Fruit fly (Drosophila melanogaster): ENCODE results near the gene CG46448.
A peak's percentile ranks its signal among the peaks of the same experiment; 100 is the strongest.

The CG46448 gene

dm6 chr2L:2380805-2381204 is 10.7 kb upstream of the CG46448 start, which contains the start of gene Eogt (continued):
- peak; percentile 98 for TF ChIP-seq Ptx1 (GFP tag; IDR thresholded peaks at IDR 0.05)
- peak; percentile 74 for TF ChIP-seq CG4707 (GFP tag; optimal IDR thresholded peaks at IDR 0.05)
- TF ChIP-seq Pdp1 (GFP tag; optimal IDR thresholded peaks at IDR 0.05), result peak; percentile 82 to 85
- TF ChIP-seq amos (GFP tag; IDR thresholded peaks at IDR 0.05; ENCODE audit: partially characterized antibody), result no peak
- TF ChIP-seq HLH3B (GFP tag; IDR thresholded peaks at IDR 0.05), result peak; percentile 96
- peak; percentile 72 for TF ChIP-seq Nf-YC (tag; optimal IDR thresholded peaks at IDR 0.05)
- TF ChIP-seq CG3163 (GFP tag; optimal IDR thresholded peaks at IDR 0.05), result peak; percentile 32
- TF ChIP-seq D (optimal IDR thresholded peaks at IDR 0.05), result no peak
- peak; percentile 85 for TF ChIP-seq D (GFP tag; optimal IDR thresholded peaks at IDR 0.05)
- TF ChIP-seq fd96Cb (tag; optimal IDR thresholded peaks at IDR 0.05), result peak; percentile 93
- peak; percentile 87 for TF ChIP-seq cato (GFP tag; optimal IDR thresholded peaks at IDR 0.05; ENCODE audit: borderline replicate concordance)
- peak; percentile 88 for TF ChIP-seq CG13123 (GFP tag; optimal IDR thresholded peaks at IDR 0.05)
- TF ChIP-seq ind (GFP tag; optimal IDR thresholded peaks at IDR 0.05), result peak; percentile 85
- TF ChIP-seq CG2875 (GFP tag; optimal IDR thresholded peaks at IDR 0.05), result peak; percentile 84
- TF ChIP-seq HLHmδ (GFP tag; optimal IDR thresholded peaks at IDR 0.05), result no peak
- TF ChIP-seq pum (GFP tag; optimal IDR thresholded peaks at IDR 0.05), result peak; percentile 75
- peak; percentile 93 for TF ChIP-seq CG18262 (tag; optimal IDR thresholded peaks at IDR 0.05)
- TF ChIP-seq en (GFP tag; optimal IDR thresholded peaks at IDR 0.05), result peak; percentile 25
- peak; percentile 63 for TF ChIP-seq fu2 (GFP tag; optimal IDR thresholded peaks at IDR 0.05)
- TF ChIP-seq CG1024 (GFP tag; IDR thresholded peaks at IDR 0.05), result peak; percentile 94
- TF ChIP-seq CG10267 (tag; optimal IDR thresholded peaks at IDR 0.05), result peak; percentile 87
- TF ChIP-seq sc (optimal IDR thresholded peaks at IDR 0.05), result no peak
- peak; percentile 85 for TF ChIP-seq sc (GFP tag; optimal IDR thresholded peaks at IDR 0.05)
- TF ChIP-seq yki (optimal IDR thresholded peaks at IDR 0.05), result no peak
- TF ChIP-seq sens (GFP tag), result peak; percentile 97
- peak; percentile 54; the same call in 1 of the 2 replicates for TF ChIP-seq crol (GFP tag; IDR thresholded peaks at IDR 0.05)
- peak; percentile 69 for TF ChIP-seq Asciz (GFP tag; optimal IDR thresholded peaks at IDR 0.05)
- peak; percentile 96 for TF ChIP-seq Ets65A (GFP tag)
- peak; percentile 51 for TF ChIP-seq CTCF (GFP tag; optimal IDR thresholded peaks at IDR 0.05)
- no peak for TF ChIP-seq pan (optimal IDR thresholded peaks at IDR 0.05)
- peak in 1 of 2 experiments; percentile 98 for TF ChIP-seq pan (GFP tag; optimal IDR thresholded peaks at IDR 0.05 in 1 of 2, IDR thresholded peaks at IDR 0.05 in 1 of 2)
- no peak for TF ChIP-seq zf30C (GFP tag; optimal IDR thresholded peaks at IDR 0.05)
- TF ChIP-seq vvl (GFP tag; IDR thresholded peaks at IDR 0.05), result peak; percentile 98
- peak; percentile 92 for TF ChIP-seq CG11504 (tag; optimal IDR thresholded peaks at IDR 0.05)
- TF ChIP-seq Ravus (GFP tag; IDR thresholded peaks at IDR 0.05), result peak; percentile 85
- TF ChIP-seq CG3995 (GFP tag; optimal IDR thresholded peaks at IDR 0.05), result peak; percentile 26
- peak; percentile 96 for TF ChIP-seq zen (tag; optimal IDR thresholded peaks at IDR 0.05)
- peak; percentile 87 for TF ChIP-seq nerfin-1 (tag; optimal IDR thresholded peaks at IDR 0.05)
- TF ChIP-seq ara (GFP tag; IDR thresholded peaks at IDR 0.05), result peak; percentile 98
- TF ChIP-seq Elba2 (GFP tag; optimal IDR thresholded peaks at IDR 0.05), result peak; percentile 68
- peak; percentile 93 for TF ChIP-seq Oli (tag; optimal IDR thresholded peaks at IDR 0.05)
- TF ChIP-seq gce (GFP tag; IDR thresholded peaks at IDR 0.05), result peak; percentile 95
- peak; percentile 97 for TF ChIP-seq ranshi (GFP tag; IDR thresholded peaks at IDR 0.05)
- peak; percentile 56 for TF ChIP-seq CG34376 (GFP tag; optimal IDR thresholded peaks at IDR 0.05)
- TF ChIP-seq CG10565 (GFP tag; optimal IDR thresholded peaks at IDR 0.05), result peak; percentile 54
- TF ChIP-seq CG3838 (GFP tag; optimal IDR thresholded peaks at IDR 0.05), result peak; percentile 74
- TF ChIP-seq Side (GFP tag; optimal IDR thresholded peaks at IDR 0.05), result peak; percentile 58
- TF ChIP-seq kni (GFP tag; optimal IDR thresholded peaks at IDR 0.05), result peak; percentile 43
- TF ChIP-seq Optix (GFP tag; IDR thresholded peaks at IDR 0.05), result peak; percentile 93
- TF ChIP-seq stwl (tag; optimal IDR thresholded peaks at IDR 0.05), result peak; percentile 72
- TF ChIP-seq HLH4C (GFP tag; IDR thresholded peaks at IDR 0.05; ENCODE audit: partially characterized antibody), result no peak
- no peak for TF ChIP-seq Neu2 (GFP tag; optimal IDR thresholded peaks at IDR 0.05; ENCODE audit: borderline replicate concordance)
- peak; percentile 33 for TF ChIP-seq fd64A (GFP tag; optimal IDR thresholded peaks at IDR 0.05)

All from whole organism, embryonic.